Worm (Caenorhabditis elegans) whole organism, midembryonic: ENCODE results near the gene nhr-163.

Experiments used
- T22C8.4 ChIP-seq: fragments of 200-800 bp; sonication (Bioruptor generic); IDR thresholded peaks from 2 replicates; pipeline ENCODE4 v1.3.6; 2022; ENCODE audit warnings: missing genetic modification characterization, missing compliant biosample characterization
- cog-1 ChIP-seq: sonication (generic microtip); optimal IDR thresholded peaks from 2 replicates; lab custom pipeline; 2016; ENCODE audit warnings: missing genetic modification characterization, missing compliant biosample characterization
- flt-1 ChIP-seq: fragments of 200-800 bp; sonication (Bioruptor generic); IDR thresholded peaks from 2 replicates; pipeline ENCODE4 v1.3.6; 2022; ENCODE audit warnings: missing genetic modification characterization, missing compliant biosample characterization
- klf-2 ChIP-seq: fragments of 200-800 bp; sonication (Bioruptor generic); conservative IDR thresholded peaks from 2 replicates; pipeline ENCODE4 v1.3.6; 2022; ENCODE audit warnings: missing genetic modification reagents, missing genetic modification characterization, missing compliant biosample characterization
- med-1 ChIP-seq: sonication (generic microtip); optimal IDR thresholded peaks from 2 replicates; lab custom pipeline; 2017; ENCODE audit warnings: missing genetic modification characterization, mild to moderate bottlenecking, missing compliant biosample characterization, antibody characterized with exemption, missing genetic modification reagents; ENCODE audit not compliant: insufficient read depth
- ref-1 ChIP-seq: fragments of 200-800 bp; sonication (Bioruptor generic); conservative IDR thresholded peaks from 2 replicates; pipeline ENCODE4 v1.3.6; 2022; ENCODE audit warnings: missing genetic modification reagents, missing genetic modification characterization, missing compliant biosample characterization
- tab-1 ChIP-seq: fragments of 200-800 bp; sonication (Bioruptor generic); IDR thresholded peaks from 2 replicates; pipeline ENCODE4 v1.3.6; 2022; ENCODE audit warnings: missing genetic modification characterization, missing compliant biosample characterization
- ztf-23 ChIP-seq: fragments of 200-800 bp; sonication (Bioruptor generic); IDR thresholded peaks from 2 replicates; pipeline ENCODE4 v1.3.6; 2022; ENCODE audit warnings: missing genetic modification reagents, missing genetic modification characterization, missing compliant biosample characterization
- ztf-29 ChIP-seq: fragments of 200-800 bp; sonication (Bioruptor generic); IDR thresholded peaks from 2 replicates; pipeline ENCODE4 v1.3.6; 2022; ENCODE audit warnings: missing genetic modification reagents, missing genetic modification characterization, missing compliant biosample characterization

DNA sequence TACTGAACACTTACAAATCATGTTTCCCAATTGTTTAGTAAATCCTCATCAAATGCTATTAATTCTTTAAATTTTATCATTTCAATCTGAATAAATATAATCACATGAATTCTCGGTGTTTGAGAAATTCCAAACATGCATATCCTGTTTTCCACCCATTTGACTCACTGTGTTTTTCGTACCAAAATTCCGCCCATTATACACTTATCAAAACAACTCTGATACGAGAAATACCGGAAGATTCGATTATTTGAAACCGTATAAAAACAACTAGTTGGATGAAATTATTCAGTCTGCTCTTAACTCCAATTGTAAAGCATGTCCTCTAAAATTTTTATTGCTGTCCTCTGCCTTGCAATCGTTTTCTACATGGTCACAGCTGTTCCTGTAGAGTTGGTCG lies 37.6 kb downstream of the nhr-163 start, which contains the start of gene Y57E12B.1:
- TF ChIP-seq cog-1 (no peak), T22C8.4 (GFP tag; lab: Robert Waterston, UW) (no peak), ztf-29 (GFP tag; lab: Robert Waterston, UW) (no peak), ref-1 (no peak), tab-1 (GFP tag; lab: Robert Waterston, UW) (no peak), flt-1 (GFP tag; lab: Robert Waterston, UW) (no peak), klf-2 (GFP tag; lab: Robert Waterston, UW) (no peak), med-1 (no peak), ztf-23 (GFP tag; lab: Robert Waterston, UW) (no peak)
